Fruit fly (Drosophila melanogaster) whole organism, embryonic: ENCODE results near the gene CG6040.

ENCODE experiments used
- Adf1 ChIP-seq: fragments of 200-800 bp; sonication (Bioruptor generic); IDR thresholded peaks from 2 replicates; pipeline ENCODE4 v1.3.6; 2022; ENCODE audit warnings: missing biosample characterization, missing genetic modification characterization
- Asciz ChIP-seq: fragments of 200-800 bp; sonication (Bioruptor generic); optimal IDR thresholded peaks from 2 replicates; lab custom pipeline; 2017; ENCODE audit warnings: missing biosample characterization, mild to moderate bottlenecking, missing genetic modification characterization, missing genetic modification reagents
- Bdp1 ChIP-seq: fragments of 200-800 bp; sonication (Bioruptor generic); optimal IDR thresholded peaks from 3 replicates; lab custom pipeline; 2016; ENCODE audit warnings: missing biosample characterization, missing genetic modification characterization
- Blimp-1 ChIP-seq: fragments of 200-800 bp; sonication (Bioruptor generic); optimal IDR thresholded peaks from 3 replicates; lab custom pipeline; 2018; ENCODE audit warnings: missing biosample characterization, missing genetic modification characterization, mild to moderate bottlenecking, moderate library complexity, missing genetic modification reagents
- BtbVII ChIP-seq: fragments of 200-800 bp; sonication (Bioruptor generic); optimal IDR thresholded peaks from 3 replicates; lab custom pipeline; 2017; ENCODE audit warnings: missing biosample characterization, mild to moderate bottlenecking, missing genetic modification characterization
- Bteb2 ChIP-seq: fragments of 200-800 bp; sonication (Bioruptor generic); optimal IDR thresholded peaks from 2 replicates; lab custom pipeline; 2016; ENCODE audit warnings: missing biosample characterization, missing genetic modification characterization
- CG1024 ChIP-seq: fragments of 200-800 bp; sonication (Bioruptor generic); IDR thresholded peaks from 2 replicates; pipeline ENCODE4 v1.3.6; 2022; ENCODE audit warnings: missing biosample characterization, missing genetic modification characterization
- CG10274 ChIP-seq: fragments of 200-800 bp; sonication (Bioruptor generic); optimal IDR thresholded peaks from 3 replicates; lab custom pipeline; 2017; ENCODE audit warnings: missing biosample characterization, mild to moderate bottlenecking, missing genetic modification characterization
- CG11723 ChIP-seq: fragments of 200-800 bp; sonication (Bioruptor generic); optimal IDR thresholded peaks from 2 replicates; lab custom pipeline; 2017; ENCODE audit warnings: missing biosample characterization, mild to moderate bottlenecking, missing genetic modification characterization
- CG12391 ChIP-seq: fragments of 200-800 bp; sonication (Bioruptor generic); optimal IDR thresholded peaks from 3 replicates; lab custom pipeline; 2018; ENCODE audit warnings: missing biosample characterization, mild to moderate bottlenecking, missing genetic modification characterization, moderate library complexity
- CG15073 ChIP-seq: fragments of 200-800 bp; sonication (Bioruptor generic); optimal IDR thresholded peaks from 2 replicates; lab custom pipeline; 2016; ENCODE audit warnings: missing biosample characterization, missing genetic modification characterization
- CG15269 ChIP-seq: fragments of 200-800 bp; sonication (Bioruptor generic); optimal IDR thresholded peaks from 2 replicates; lab custom pipeline; 2018; ENCODE audit warnings: missing biosample characterization, mild to moderate bottlenecking, missing genetic modification characterization, moderate library complexity
- CG15601 ChIP-seq: fragments of 200-800 bp; sonication (Bioruptor generic); optimal IDR thresholded peaks from 3 replicates; lab custom pipeline; 2019; ENCODE audit warnings: missing biosample characterization, mild to moderate bottlenecking, missing genetic modification characterization, moderate library complexity
- CG17385 ChIP-seq: fragments of 200-800 bp; sonication (Bioruptor generic); optimal IDR thresholded peaks from 3 replicates; lab custom pipeline; 2018; ENCODE audit warnings: missing biosample characterization, mild to moderate bottlenecking, missing genetic modification characterization
- CG17802 ChIP-seq: fragments of 200-800 bp; sonication (Bioruptor generic); optimal IDR thresholded peaks from 2 replicates; lab custom pipeline; 2018; ENCODE audit warnings: missing biosample characterization, mild to moderate bottlenecking, missing genetic modification characterization, moderate library complexity
- CG30403 ChIP-seq: fragments of 200-800 bp; sonication (Bioruptor generic); optimal IDR thresholded peaks from 3 replicates; lab custom pipeline; 2016; ENCODE audit warnings: missing biosample characterization, missing genetic modification characterization
- CG31365 ChIP-seq: fragments of 200-800 bp; sonication (Bioruptor generic); optimal IDR thresholded peaks from 2 replicates; lab custom pipeline; 2018; ENCODE audit warnings: missing biosample characterization, mild to moderate bottlenecking, missing genetic modification characterization
- CG34224 ChIP-seq: fragments of 200-800 bp; sonication (Bioruptor generic); IDR thresholded peaks from 3 replicates; pipeline ENCODE4 v1.3.6; 2022; ENCODE audit warnings: missing biosample characterization, missing genetic modification characterization; ENCODE audit not compliant: partially characterized antibody
- CG6654 ChIP-seq: fragments of 200-800 bp; sonication (Bioruptor generic); optimal IDR thresholded peaks from 2 replicates; lab custom pipeline; 2017; ENCODE audit warnings: missing biosample characterization, mild to moderate bottlenecking, missing genetic modification characterization
- CG7786 ChIP-seq: fragments of 200-800 bp; sonication (Bioruptor generic); optimal IDR thresholded peaks from 2 replicates; lab custom pipeline; 2016; ENCODE audit warnings: missing biosample characterization, missing genetic modification characterization
- CG8290 ChIP-seq, 3 experiments: fragments of 200-800 bp; sonication (Bioruptor generic); optimal IDR thresholded peaks; 2 replicates each; lab custom pipeline; 2016 to 2019; ENCODE audit warnings: missing biosample characterization in 3 of 3, missing genetic modification characterization in 3 of 3, mild to moderate bottlenecking in 2 of 3, moderate library complexity in 1 of 3
- CG9437 ChIP-seq: fragments of 200-800 bp; sonication (Bioruptor generic); optimal IDR thresholded peaks from 2 replicates; lab custom pipeline; 2018; ENCODE audit warnings: missing biosample characterization, mild to moderate bottlenecking, missing genetic modification characterization
- CG9932 ChIP-seq: fragments of 200-800 bp; sonication (Bioruptor generic); IDR thresholded peaks from 2 replicates; pipeline ENCODE4 v1.3.6; 2022; ENCODE audit warnings: missing biosample characterization, missing genetic modification characterization
- CoRest ChIP-seq: fragments of 200-800 bp; sonication (Bioruptor generic); optimal IDR thresholded peaks from 3 replicates; lab custom pipeline; 2018; ENCODE audit warnings: missing biosample characterization, mild to moderate bottlenecking, missing genetic modification characterization, moderate library complexity
- Drgx ChIP-seq: fragments of 200-800 bp; sonication (Bioruptor generic); IDR thresholded peaks from 2 replicates; pipeline ENCODE4 v1.3.6; 2022; ENCODE audit warnings: missing biosample characterization, missing genetic modification characterization
- Fer1 ChIP-seq: fragments of 200-800 bp; sonication (Bioruptor generic); optimal IDR thresholded peaks from 2 replicates; lab custom pipeline; 2017; ENCODE audit warnings: missing biosample characterization, mild to moderate bottlenecking, missing genetic modification characterization
- Fer3 ChIP-seq: fragments of 200-800 bp; sonication (Bioruptor generic); optimal IDR thresholded peaks from 2 replicates; lab custom pipeline; 2018; ENCODE audit warnings: missing biosample characterization, mild to moderate bottlenecking, missing genetic modification characterization, moderate library complexity
- MESR4 ChIP-seq: fragments of 200-800 bp; sonication (Bioruptor generic); optimal IDR thresholded peaks from 2 replicates; lab custom pipeline; 2018; ENCODE audit warnings: missing biosample characterization, mild to moderate bottlenecking, missing genetic modification characterization, moderate library complexity
- Mad ChIP-seq: fragments of 200-800 bp; sonication (Bioruptor generic); optimal IDR thresholded peaks from 2 replicates; lab custom pipeline; 2016; ENCODE audit warnings: missing biosample characterization, missing genetic modification characterization
- Mrtf ChIP-seq: fragments of 200-800 bp; sonication (Bioruptor generic); IDR thresholded peaks from 3 replicates; pipeline ENCODE4 v1.3.6; 2022; ENCODE audit warnings: missing biosample characterization, missing genetic modification characterization
- NfI ChIP-seq: fragments of 200-800 bp; sonication (Bioruptor generic); optimal IDR thresholded peaks from 3 replicates; lab custom pipeline; 2018; ENCODE audit warnings: missing biosample characterization, mild to moderate bottlenecking, missing genetic modification characterization, moderate library complexity
- Oli ChIP-seq: fragments of 200-800 bp; sonication (Bioruptor generic); optimal IDR thresholded peaks from 2 replicates; lab custom pipeline; 2018; ENCODE audit warnings: missing biosample characterization, mild to moderate bottlenecking, missing genetic modification characterization, moderate library complexity
- Opbp ChIP-seq: fragments of 200-800 bp; sonication (Bioruptor generic); IDR thresholded peaks from 3 replicates; pipeline ENCODE4 v1.3.6; 2022; ENCODE audit warnings: missing biosample characterization, missing genetic modification characterization; ENCODE audit not compliant: partially characterized antibody
- Sox100B ChIP-seq: fragments of 200-800 bp; sonication (Bioruptor generic); optimal IDR thresholded peaks from 3 replicates; lab custom pipeline; 2018; ENCODE audit warnings: missing biosample characterization, mild to moderate bottlenecking, missing genetic modification characterization
- cas ChIP-seq: fragments of 200-800 bp; sonication (Bioruptor generic); IDR thresholded peaks from 2 replicates; pipeline ENCODE4 v1.3.6; 2022; ENCODE audit warnings: missing biosample characterization, missing genetic modification characterization
- cg ChIP-seq: fragments of 200-800 bp; sonication (Bioruptor generic); optimal IDR thresholded peaks from 3 replicates; lab custom pipeline; 2019; ENCODE audit warnings: missing biosample characterization, mild to moderate bottlenecking, missing genetic modification characterization, moderate library complexity
- chif ChIP-seq, 2 experiments: fragments of 200-800 bp; sonication (Bioruptor generic); optimal IDR thresholded peaks; 3 replicates each; lab custom pipeline; 2016; ENCODE audit warnings: missing biosample characterization in 2 of 2, missing genetic modification characterization in 2 of 2
- ci ChIP-seq: fragments of 200-800 bp; sonication (Bioruptor generic); IDR thresholded peaks from 3 replicates; pipeline ENCODE4 v1.3.6; 2022; ENCODE audit warnings: missing biosample characterization, missing genetic modification characterization
- disco-r ChIP-seq: fragments of 200-800 bp; sonication (Bioruptor generic); optimal IDR thresholded peaks from 2 replicates; lab custom pipeline; 2016; ENCODE audit warnings: missing biosample characterization, missing genetic modification characterization
- dmrt99B ChIP-seq: fragments of 200-800 bp; sonication (Bioruptor generic); optimal IDR thresholded peaks from 2 replicates; lab custom pipeline; 2018; ENCODE audit warnings: missing biosample characterization, mild to moderate bottlenecking, missing genetic modification characterization, moderate library complexity
- eve ChIP-seq, 2 experiments: fragments of >200 bp; optimal IDR thresholded peaks; 2 replicates each; lab custom pipeline; 2017; ENCODE audit warnings: missing biosample characterization in 2 of 2, missing genetic modification characterization in 2 of 2
- gem ChIP-seq: fragments of 200-800 bp; sonication (Bioruptor generic); optimal IDR thresholded peaks from 2 replicates; lab custom pipeline; 2019; ENCODE audit warnings: missing biosample characterization, mild to moderate bottlenecking, missing genetic modification characterization, moderate library complexity
- grau ChIP-seq: fragments of 200-800 bp; optimal IDR thresholded peaks from 3 replicates; lab custom pipeline; 2019; ENCODE audit warnings: missing biosample characterization, mild to moderate bottlenecking, missing genetic modification characterization, moderate library complexity
- lilli ChIP-seq: fragments of 200-800 bp; sonication (Bioruptor generic); optimal IDR thresholded peaks from 3 replicates; lab custom pipeline; 2016; ENCODE audit warnings: missing biosample characterization, missing genetic modification characterization
- nerfin-2 ChIP-seq: fragments of 200-800 bp; sonication (Bioruptor generic); IDR thresholded peaks from 2 replicates; pipeline ENCODE4 v1.3.6; 2022; ENCODE audit warnings: missing biosample characterization, missing genetic modification characterization; ENCODE audit not compliant: partially characterized antibody
- phol ChIP-seq: fragments of 200-800 bp; sonication (Bioruptor generic); optimal IDR thresholded peaks from 3 replicates; lab custom pipeline; 2018; ENCODE audit warnings: missing biosample characterization, mild to moderate bottlenecking, missing genetic modification characterization, moderate library complexity
- pum ChIP-seq: fragments of 200-800 bp; sonication (Bioruptor generic); optimal IDR thresholded peaks from 2 replicates; lab custom pipeline; 2016; ENCODE audit warnings: missing biosample characterization, missing genetic modification characterization
- unc-4 ChIP-seq: fragments of 200-800 bp; sonication (Bioruptor generic); IDR thresholded peaks from 2 replicates; pipeline ENCODE4 v1.3.6; 2022; ENCODE audit warnings: missing biosample characterization, missing genetic modification characterization; ENCODE audit not compliant: partially characterized antibody

Gene CG6040

dm6 chr3R:19180263-19180893 is 83.6 kb downstream of the CG6040 start, which contains the start of the genes CG5555 and myd (continued):
- TF ChIP-seq CG11723 = peak; percentile 15
- no peak for TF ChIP-seq CG31365 (tag; lab: Kevin White, UChicago)
- TF ChIP-seq pum = peak; percentile 13
- TF ChIP-seq chif (GFP tag; optimal IDR thresholded peaks at IDR 0.05; lab: Kevin White, UChicago) = no peak
- TF ChIP-seq CG15601 = no peak
- TF ChIP-seq CG17385 (GFP tag; lab: Kevin White, UChicago) = peak; percentile 8
- no peak for TF ChIP-seq Bdp1
- no peak for TF ChIP-seq CG17802 (tag; lab: Kevin White, UChicago)
- TF ChIP-seq ci = peak; percentile 59; the same call in 1 of the 3 replicates
- peak; percentile 53 for TF ChIP-seq MESR4 (GFP tag; lab: Kevin White, UChicago)
- no peak for TF ChIP-seq Mrtf (GFP tag; lab: Robert Waterston, UW)
- no peak for TF ChIP-seq CG6654 (GFP tag; lab: Kevin White, UChicago)
- TF ChIP-seq Blimp-1 (GFP tag; lab: Kevin White, UChicago) = peak; percentile 27
- peak; percentile 76 for TF ChIP-seq nerfin-2 (GFP tag; lab: Robert Waterston, UW)
- no peak for TF ChIP-seq CG1024 (GFP tag; lab: Robert Waterston, UW)
- peak; percentile 38 for TF ChIP-seq CG7786 (GFP tag; lab: Kevin White, UChicago)
- no peak for TF ChIP-seq CG15073

dm6 chr3R:19181214-19181613 is 84.5 kb downstream of the CG6040 start:
- TF ChIP-seq cas (GFP tag; lab: Robert Waterston, UW) = no peak
- no peak for TF ChIP-seq CG9437 (GFP tag; lab: Kevin White, UChicago)
- TF ChIP-seq Bteb2 (GFP tag; lab: Kevin White, UChicago) = no peak
- no peak for TF ChIP-seq CG8290 (GFP tag; optimal IDR thresholded peaks at IDR 0.05; lab: Kevin White, UChicago)
- TF ChIP-seq CG8290 (tag; optimal IDR thresholded peaks at IDR 0.05; lab: Kevin White, UChicago) = peak in 1 of 2 experiments; percentile 16
- no peak for TF ChIP-seq Asciz (GFP tag; lab: Kevin White, UChicago)
- peak; percentile 67; the same call in 1 of the 2 replicates for TF ChIP-seq Drgx
- peak in 1 of 2 experiments; percentile 49 for TF ChIP-seq eve (GFP tag; optimal IDR thresholded peaks at IDR 0.05; lab: Kevin White, UChicago)
- peak; percentile 7 for TF ChIP-seq lilli (GFP tag; lab: Kevin White, UChicago)
- no peak for TF ChIP-seq cg (GFP tag; lab: Kevin White, UChicago)
- TF ChIP-seq disco-r (GFP tag; lab: Kevin White, UChicago) = no peak
- TF ChIP-seq NfI (GFP tag; lab: Kevin White, UChicago) = peak; percentile 15
- no peak for TF ChIP-seq Opbp
- TF ChIP-seq unc-4 (GFP tag; lab: Robert Waterston, UW) = no peak
- peak; percentile 23 for TF ChIP-seq Sox100B (GFP tag; lab: Kevin White, UChicago)
- peak; percentile 64 for TF ChIP-seq dmrt99B
- TF ChIP-seq Oli = peak; percentile 20
- TF ChIP-seq Adf1 (GFP tag; lab: Robert Waterston, UW) = no peak
- TF ChIP-seq CG30403 = peak; percentile 10
- TF ChIP-seq grau (tag; lab: Kevin White, UChicago) = peak; percentile 36
- TF ChIP-seq Mad = peak; percentile 8
- peak; percentile 17 for TF ChIP-seq Fer1 (GFP tag; lab: Kevin White, UChicago)
- TF ChIP-seq gem = peak; percentile 43
- TF ChIP-seq CG9932 (GFP tag; lab: Robert Waterston, UW) = peak; percentile 18; the same call in 1 of the 2 replicates
- TF ChIP-seq Mrtf (GFP tag; lab: Robert Waterston, UW) = no peak
- TF ChIP-seq CG10274 = no peak
- TF ChIP-seq CG12391 (tag; lab: Kevin White, UChicago) = peak; percentile 28
- no peak for TF ChIP-seq CG34224 (GFP tag; lab: Robert Waterston, UW)
- no peak for TF ChIP-seq BtbVII (GFP tag; lab: Kevin White, UChicago)
- peak; percentile 30 for TF ChIP-seq CoRest (tag; lab: Kevin White, UChicago)
- peak; percentile 7 for TF ChIP-seq Fer3 (tag; lab: Kevin White, UChicago)
- TF ChIP-seq phol (tag; lab: Kevin White, UChicago) = peak; percentile 27
- peak; percentile 56 for TF ChIP-seq CG15269 (tag; lab: Kevin White, UChicago)
